Fruit fly (Drosophila melanogaster) whole organism, adult: ENCODE results near the gene CG31013.

Experiments used
- CG11617 ChIP-seq: fragments of 200-800 bp; sonication (Bioruptor generic); optimal IDR thresholded peaks from 2 replicates; lab custom pipeline; 2017; ENCODE audit warnings: mild to moderate bottlenecking, missing biosample characterization, missing genetic modification reagents, missing genetic modification characterization
- CG12768 ChIP-seq: fragments of 200-800 bp; sonication (Bioruptor generic); optimal IDR thresholded peaks from 2 replicates; lab custom pipeline; 2017; ENCODE audit warnings: missing biosample characterization, missing genetic modification characterization, mild to moderate bottlenecking, moderate library complexity, missing genetic modification reagents
- CG14711 ChIP-seq: fragments of 200-800 bp; sonication (Bioruptor generic); optimal IDR thresholded peaks from 2 replicates; lab custom pipeline; 2018; ENCODE audit warnings: missing biosample characterization, mild to moderate bottlenecking, missing genetic modification characterization, moderate library complexity
- CG1620 ChIP-seq: fragments of 200-800 bp; sonication (Bioruptor generic); optimal IDR thresholded peaks from 2 replicates; lab custom pipeline; 2016; ENCODE audit warnings: missing biosample characterization, missing genetic modification characterization
- CG33017 ChIP-seq: fragments of 200-800 bp; sonication (Bioruptor generic); optimal IDR thresholded peaks from 2 replicates; lab custom pipeline; 2018; ENCODE audit warnings: missing biosample characterization, mild to moderate bottlenecking, missing genetic modification characterization, moderate library complexity
- CG5204 ChIP-seq: fragments of 200-800 bp; sonication (Bioruptor generic); optimal IDR thresholded peaks from 2 replicates; lab custom pipeline; 2016; ENCODE audit warnings: missing biosample characterization, missing genetic modification characterization
- CG7045 ChIP-seq: fragments of 200-800 bp; sonication (Bioruptor generic); optimal IDR thresholded peaks from 2 replicates; lab custom pipeline; 2017; ENCODE audit warnings: missing biosample characterization, mild to moderate bottlenecking, missing genetic modification characterization
- CG7101 ChIP-seq: fragments of 200-800 bp; sonication (Bioruptor generic); optimal IDR thresholded peaks from 2 replicates; lab custom pipeline; 2018; ENCODE audit warnings: missing biosample characterization, mild to moderate bottlenecking, missing genetic modification characterization, moderate library complexity
- Clk ChIP-seq: fragments of 200-800 bp; sonication (Bioruptor generic); optimal IDR thresholded peaks from 2 replicates; lab custom pipeline; 2017; ENCODE audit warnings: missing biosample characterization, missing genetic modification characterization
- Crg-1 ChIP-seq: fragments of 200-800 bp; sonication (Bioruptor generic); optimal IDR thresholded peaks from 2 replicates; lab custom pipeline; 2016; ENCODE audit warnings: missing biosample characterization, missing genetic modification characterization
- Hr96 ChIP-seq: fragments of 200-800 bp; sonication (Bioruptor generic); optimal IDR thresholded peaks from 2 replicates; lab custom pipeline; 2016; ENCODE audit warnings: missing biosample characterization, missing genetic modification characterization
- Mnt ChIP-seq: fragments of 200-800 bp; sonication (Bioruptor generic); optimal IDR thresholded peaks from 2 replicates; lab custom pipeline; 2016; ENCODE audit warnings: missing biosample characterization, mild to moderate bottlenecking, missing genetic modification characterization
- bab1 ChIP-seq: fragments of 200-800 bp; sonication (Bioruptor generic); optimal IDR thresholded peaks from 3 replicates; lab custom pipeline; 2019; ENCODE audit warnings: missing biosample characterization, mild to moderate bottlenecking, missing genetic modification characterization, moderate library complexity
- cic ChIP-seq: fragments of 200-800 bp; sonication (Bioruptor generic); optimal IDR thresholded peaks from 2 replicates; lab custom pipeline; 2017; ENCODE audit warnings: missing biosample characterization, mild to moderate bottlenecking, missing genetic modification characterization, moderate library complexity
- cnc ChIP-seq, 2 experiments: fragments of >200 bp; optimal IDR thresholded peaks; 2 replicates each; lab custom pipeline; 2017
- kay ChIP-seq: fragments of 200-800 bp; sonication (Bioruptor generic); peaks from one replicate; lab custom pipeline; 2016; ENCODE audit warnings: missing biosample characterization, missing genetic modification characterization, borderline replicate concordance
- ovo ChIP-seq: fragments of 200-800 bp; sonication (Bioruptor generic); optimal IDR thresholded peaks from 2 replicates; lab custom pipeline; 2016; ENCODE audit warnings: missing biosample characterization, missing genetic modification characterization
- pad ChIP-seq: fragments of 200-800 bp; sonication (Bioruptor generic); optimal IDR thresholded peaks from 3 replicates; lab custom pipeline; 2017; ENCODE audit warnings: missing biosample characterization, missing genetic modification characterization, mild to moderate bottlenecking, moderate library complexity, missing genetic modification reagents
- tj ChIP-seq: fragments of 200-800 bp; sonication (Bioruptor generic); optimal IDR thresholded peaks from 3 replicates; lab custom pipeline; 2017; ENCODE audit warnings: missing biosample characterization, mild to moderate bottlenecking, missing genetic modification characterization, moderate library complexity
- toe ChIP-seq: fragments of 200-800 bp; sonication (Bioruptor generic); optimal IDR thresholded peaks from 2 replicates; lab custom pipeline; 2016; ENCODE audit warnings: missing biosample characterization, missing genetic modification characterization

Gene CG31013

DNA sequence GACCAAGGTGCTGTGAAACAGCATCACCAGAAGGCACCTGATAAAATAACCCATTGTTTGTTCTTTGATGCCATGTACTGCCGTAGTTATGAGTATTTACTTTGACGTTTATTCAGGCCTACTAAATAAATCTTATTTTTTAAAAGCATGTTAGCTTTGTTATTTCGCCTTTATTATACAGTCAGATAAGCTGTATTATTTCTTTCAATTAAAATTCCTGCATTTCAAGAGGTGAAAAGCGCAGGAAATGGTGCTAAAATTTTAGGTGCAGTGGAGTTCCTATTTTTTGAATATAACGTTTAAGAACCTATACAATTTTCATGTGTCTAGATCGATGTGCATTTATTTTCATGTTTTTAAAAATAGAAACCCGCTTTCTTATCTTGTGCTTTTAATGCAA lies at the start of gene CG31013:
CG31013 (minus strand) TSS at position 101 of the 400 bp plus-strand sequence.
- no peak for TF ChIP-seq CG12768 (GFP tag; lab: Kevin White, UChicago)
- TF ChIP-seq CG33017, result no peak
- no peak for TF ChIP-seq pad
- TF ChIP-seq kay (GFP tag; lab: Kevin White, UChicago), result no peak
- no peak for TF ChIP-seq Mnt (GFP tag; lab: Kevin White, UChicago)
- TF ChIP-seq CG7101, result no peak
- no peak for TF ChIP-seq CG14711
- TF ChIP-seq cnc (optimal IDR thresholded peaks at IDR 0.05; lab: Kevin White, UChicago), result no peak
- no peak for TF ChIP-seq CG11617
- no peak for TF ChIP-seq cic
- TF ChIP-seq ovo, result no peak
- TF ChIP-seq bab1, result no peak
- TF ChIP-seq Clk (GFP tag; lab: Kevin White, UChicago), result no peak
- no peak for TF ChIP-seq Crg-1 (GFP tag; lab: Kevin White, UChicago)
- no peak for TF ChIP-seq CG7045 (GFP tag; lab: Kevin White, UChicago)

DNA sequence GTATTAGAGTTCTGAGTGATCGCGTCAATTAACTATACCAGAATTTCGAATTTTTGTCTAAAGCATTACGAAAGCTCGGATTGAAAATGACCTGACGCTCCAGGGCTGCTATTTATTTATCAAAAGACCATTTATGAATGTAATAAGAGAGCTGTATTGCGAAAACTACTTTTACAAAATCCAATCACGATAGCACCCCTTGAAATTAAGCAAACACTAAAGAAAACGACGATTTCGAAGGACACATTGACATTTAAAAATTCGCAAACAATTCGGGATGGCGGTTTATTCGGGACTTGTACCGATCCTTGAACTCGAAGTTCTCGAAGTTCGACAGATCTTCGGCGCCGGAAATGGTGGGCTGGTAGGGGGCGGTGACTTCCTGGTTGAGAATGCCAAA lies 49.7 kb upstream of the CG31013 start, which contains the start of gene CG12069:
CG12069 (minus strand) TSS at position 101 of the 400 bp plus-strand sequence.
- no peak for TF ChIP-seq cnc (optimal IDR thresholded peaks at IDR 0.05; lab: Kevin White, UChicago)
- no peak for TF ChIP-seq cic
- no peak for TF ChIP-seq CG5204 (GFP tag; lab: Kevin White, UChicago)
- no peak for TF ChIP-seq kay (GFP tag; lab: Kevin White, UChicago)
- TF ChIP-seq bab1, result no peak

DNA sequence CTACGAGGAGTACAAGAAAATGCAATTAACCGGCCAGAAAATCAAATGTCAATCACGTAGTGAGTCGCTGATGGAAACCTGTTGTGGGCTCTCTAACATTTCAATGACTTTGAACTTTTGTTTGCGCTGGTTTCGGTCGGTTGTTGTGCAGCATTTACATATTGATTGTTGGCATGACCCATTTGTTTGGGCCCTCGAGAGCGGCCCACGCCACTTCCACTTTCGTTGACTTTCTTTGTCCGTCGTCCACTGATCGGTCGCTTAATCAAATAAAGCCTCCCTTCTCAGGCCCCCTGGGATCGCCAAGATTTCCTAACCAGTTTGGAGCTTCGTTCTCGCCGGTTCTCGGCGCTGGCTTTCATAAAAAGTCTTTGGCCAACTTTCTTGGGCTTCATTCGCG lies 44.6 kb upstream of the CG31013 start, which contains the start of gene Spn100A:
Spn100A (plus strand) TSS at position 392 of the 400 bp plus-strand sequence.
- TF ChIP-seq cic (no peak), CG5204 (GFP tag; lab: Kevin White, UChicago) (no peak), CG7045 (GFP tag; lab: Kevin White, UChicago) (no peak), bab1 (no peak), Hr96 (GFP tag; lab: Kevin White, UChicago) (no peak), CG14711 (no peak), CG11617 (no peak), CG1620 (GFP tag; lab: Kevin White, UChicago) (no peak), CG12768 (GFP tag; lab: Kevin White, UChicago) (no peak), Crg-1 (GFP tag; lab: Kevin White, UChicago) (no peak), Mnt (GFP tag; lab: Kevin White, UChicago) (no peak), cnc (optimal IDR thresholded peaks at IDR 0.05; lab: Kevin White, UChicago) (no peak), Clk (GFP tag; lab: Kevin White, UChicago) (no peak), toe (GFP tag; lab: Kevin White, UChicago) (no peak), kay (GFP tag; lab: Kevin White, UChicago) (no peak), CG7101 (no peak), ovo (no peak), pad (no peak)

DNA sequence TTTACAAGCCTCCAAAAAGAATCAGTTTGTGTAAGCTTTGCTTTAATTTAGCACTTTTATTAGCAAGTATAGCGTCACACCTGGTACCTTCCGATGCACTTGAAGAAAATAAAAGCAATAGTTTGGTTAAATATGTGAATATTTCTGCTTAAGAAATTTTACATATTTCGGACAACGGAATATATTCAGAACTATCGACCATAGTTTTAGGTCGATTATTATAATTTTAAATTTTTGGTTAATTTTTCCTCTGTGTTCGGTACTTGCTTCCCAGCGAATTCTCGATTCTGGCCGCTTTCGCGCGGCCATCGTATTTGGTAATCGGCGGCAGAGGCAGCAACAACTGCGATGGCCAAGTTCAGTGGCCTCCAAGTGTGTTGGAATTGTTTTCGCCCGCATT lies 44.0 kb upstream of the CG31013 start:
- TF ChIP-seq cic, result no peak
- no peak for TF ChIP-seq CG5204 (GFP tag; lab: Kevin White, UChicago)
- TF ChIP-seq pad, result no peak

DNA sequence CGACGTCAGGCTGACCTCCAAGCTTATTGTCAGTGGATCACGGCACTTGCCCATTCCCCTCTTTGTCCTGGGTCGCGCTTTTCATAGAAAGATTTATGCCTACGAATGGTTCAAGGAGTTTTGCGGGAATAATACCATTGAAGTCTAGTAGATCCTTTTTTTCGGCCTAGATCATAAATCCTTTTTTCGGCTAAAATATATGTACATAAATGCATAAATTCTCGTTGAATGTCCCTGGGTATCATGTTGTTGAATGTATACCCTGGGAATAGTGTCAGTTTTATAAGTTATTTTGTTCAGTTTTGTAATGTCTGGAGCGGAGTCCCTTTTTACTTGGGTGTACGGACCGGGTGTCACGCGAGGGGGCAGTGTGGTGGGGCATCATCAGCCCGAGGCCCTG lies 4.0 kb upstream of the CG31013 start, which contains the start of gene CG34433:
CG34433 (plus strand) TSS at position 301 of the 400 bp plus-strand sequence.
- TF ChIP-seq CG1620 (GFP tag; lab: Kevin White, UChicago) (no peak), kay (GFP tag; lab: Kevin White, UChicago) (peak; percentile 16), Crg-1 (GFP tag; lab: Kevin White, UChicago) (no peak), CG5204 (GFP tag; lab: Kevin White, UChicago) (no peak), pad (no peak)

DNA sequence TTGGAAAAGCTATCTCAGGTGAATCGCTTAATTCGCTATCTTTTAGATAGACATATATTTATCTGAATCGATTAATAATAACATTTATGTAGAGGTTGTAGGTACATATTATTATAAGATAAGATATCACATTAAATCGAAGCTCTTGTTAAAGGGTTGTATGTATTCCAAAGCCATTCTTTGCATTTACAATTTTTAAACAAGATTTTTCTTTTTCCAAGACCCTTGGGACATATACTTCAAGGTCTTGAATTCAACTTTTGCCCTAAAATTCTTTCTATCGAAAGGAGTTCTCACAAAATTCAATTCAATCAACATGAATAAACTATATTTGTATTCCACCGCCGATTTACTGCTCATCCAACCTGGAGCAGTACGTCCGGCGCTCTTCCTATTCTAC lies 3.2 kb upstream of the CG31013 start, which contains the start of gene CG34432:
CG34432 (plus strand) TSS at position 301 of the 400 bp plus-strand sequence.
- no peak for TF ChIP-seq tj (GFP tag; lab: Kevin White, UChicago)
- no peak for TF ChIP-seq CG11617
- TF ChIP-seq CG14711, result no peak
- TF ChIP-seq bab1, result no peak
- no peak for TF ChIP-seq CG1620 (GFP tag; lab: Kevin White, UChicago)
- no peak for TF ChIP-seq Hr96 (GFP tag; lab: Kevin White, UChicago)
- TF ChIP-seq ovo, result no peak
- no peak for TF ChIP-seq kay (GFP tag; lab: Kevin White, UChicago)
- no peak for TF ChIP-seq CG33017
- TF ChIP-seq toe (GFP tag; lab: Kevin White, UChicago), result no peak
- no peak for TF ChIP-seq Mnt (GFP tag; lab: Kevin White, UChicago)
- no peak for TF ChIP-seq cic
- TF ChIP-seq CG12768 (GFP tag; lab: Kevin White, UChicago), result no peak
- no peak for TF ChIP-seq pad
- no peak for TF ChIP-seq cnc (optimal IDR thresholded peaks at IDR 0.05; lab: Kevin White, UChicago)
- TF ChIP-seq CG7101, result no peak

DNA sequence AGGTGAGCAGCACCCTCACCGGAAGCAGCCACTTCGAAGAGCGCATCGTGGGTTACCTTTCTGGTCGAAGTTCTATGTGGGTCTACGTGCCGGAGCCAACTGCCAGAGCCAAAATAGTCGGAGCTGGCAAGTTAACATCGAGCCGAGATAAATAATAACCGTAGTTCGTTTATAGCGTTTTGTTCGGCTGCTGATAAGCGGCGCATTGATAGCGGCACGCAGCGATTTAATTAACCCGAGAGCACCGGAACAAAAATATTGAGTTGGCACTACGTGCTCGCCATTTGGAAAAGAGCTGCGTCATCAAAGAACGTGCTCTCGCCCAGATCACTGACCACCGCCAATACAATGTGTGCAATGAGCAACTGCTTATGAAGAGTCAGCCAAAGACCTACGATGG lies 2.8 kb upstream of the CG31013 start, which contains the start of gene PH4alphaPV:
PH4alphaPV (minus strand) TSS at position 101 of the 400 bp plus-strand sequence.
- TF ChIP-seq toe (GFP tag; lab: Kevin White, UChicago), result no peak
- no peak for TF ChIP-seq CG5204 (GFP tag; lab: Kevin White, UChicago)
- no peak for TF ChIP-seq Clk (GFP tag; lab: Kevin White, UChicago)
- TF ChIP-seq tj (GFP tag; lab: Kevin White, UChicago), result no peak
- TF ChIP-seq cnc (optimal IDR thresholded peaks at IDR 0.05; lab: Kevin White, UChicago), result no peak
- no peak for TF ChIP-seq CG14711
- no peak for TF ChIP-seq pad
- TF ChIP-seq CG11617, result no peak
- no peak for TF ChIP-seq CG33017
- no peak for TF ChIP-seq Crg-1 (GFP tag; lab: Kevin White, UChicago)
- no peak for TF ChIP-seq bab1
- TF ChIP-seq CG12768 (GFP tag; lab: Kevin White, UChicago), result no peak
- TF ChIP-seq cic, result no peak
- no peak for TF ChIP-seq Hr96 (GFP tag; lab: Kevin White, UChicago)
- TF ChIP-seq CG1620 (GFP tag; lab: Kevin White, UChicago), result no peak
- no peak for TF ChIP-seq CG7045 (GFP tag; lab: Kevin White, UChicago)
- no peak for TF ChIP-seq CG7101
- no peak for TF ChIP-seq kay (GFP tag; lab: Kevin White, UChicago)
- no peak for TF ChIP-seq Mnt (GFP tag; lab: Kevin White, UChicago)
- TF ChIP-seq ovo, result no peak
